Fruit fly (Drosophila melanogaster): ENCODE data around the gene eag.

- TF ChIP-seq bab1 (GFP tag; optimal IDR thresholded peaks at IDR 0.05) (no peak), CG12768 (GFP tag; optimal IDR thresholded peaks at IDR 0.05) (no peak), pad (GFP tag; optimal IDR thresholded peaks at IDR 0.05) (no peak), CG1620 (GFP tag; optimal IDR thresholded peaks at IDR 0.05) (no peak), cnc (optimal IDR thresholded peaks at IDR 0.05) (no peak), CG5204 (GFP tag; optimal IDR thresholded peaks at IDR 0.05) (no peak), Crg-1 (GFP tag; optimal IDR thresholded peaks at IDR 0.05) (no peak), CG7101 (tag; optimal IDR thresholded peaks at IDR 0.05) (no peak), Hr96 (GFP tag; optimal IDR thresholded peaks at IDR 0.05) (peak; percentile 25)
These were observed 49.7 kb upstream of the eag start, which contains the start of gene CG9512 for dm6 chrX:14905499-14906044.
